Fruit fly (Drosophila melanogaster): ENCODE measurements around the gene Ttc1.

Ttc1 gene

DNA sequence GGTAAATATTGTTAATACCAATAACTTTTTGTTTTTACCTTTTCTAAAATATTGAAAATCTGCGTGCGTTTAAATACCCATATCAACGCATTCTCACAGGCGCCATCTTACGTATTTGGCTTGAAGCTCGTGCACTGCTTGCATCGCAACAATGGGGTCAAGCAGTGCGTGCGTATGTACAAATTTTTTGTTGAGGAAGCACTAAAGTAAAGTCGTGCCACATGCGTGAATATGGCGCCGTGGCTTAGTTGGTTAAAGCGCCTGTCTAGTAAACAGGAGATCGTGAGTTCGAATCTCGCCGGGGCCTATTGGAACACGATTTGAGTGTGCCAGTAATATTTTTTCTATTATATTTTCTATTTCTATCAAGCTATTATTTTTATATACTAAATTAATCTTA is 11.1 kb downstream of the Ttc1 start (continued):
- TF ChIP-seq nom (GFP tag; optimal IDR thresholded peaks at IDR 0.05) (no peak), cato (GFP tag; optimal IDR thresholded peaks at IDR 0.05; ENCODE audit: borderline replicate concordance) (no peak), Ptx1 (GFP tag; IDR thresholded peaks at IDR 0.05) (peak; percentile 39; the same call in 1 of the 2 replicates), tap (tag; optimal IDR thresholded peaks at IDR 0.05) (peak; percentile 43), CG1647 (GFP tag; optimal IDR thresholded peaks at IDR 0.05) (peak; percentile 21), CG10654 (GFP tag; optimal IDR thresholded peaks at IDR 0.05) (peak; percentile 23), NK7.1 (GFP tag; optimal IDR thresholded peaks at IDR 0.05) (peak; percentile 31), gro (GFP tag; optimal IDR thresholded peaks at IDR 0.05) (peak; percentile 71), sqz (GFP tag; optimal IDR thresholded peaks at IDR 0.05) (peak; percentile 19), CG4282 (GFP tag; optimal IDR thresholded peaks at IDR 0.05) (peak; percentile 56), CG34376 (GFP tag; optimal IDR thresholded peaks at IDR 0.05) (no peak), ind (GFP tag; optimal IDR thresholded peaks at IDR 0.05) (peak; percentile 11), CG15479 (GFP tag; optimal IDR thresholded peaks at IDR 0.05) (no peak), maf-S (GFP tag; optimal IDR thresholded peaks at IDR 0.05) (peak; percentile 44), Med (GFP tag) (peak; percentile 95), CG7745 (tag; optimal IDR thresholded peaks at IDR 0.05) (no peak), Bgb (GFP tag; IDR thresholded peaks at IDR 0.05; ENCODE audit: partially characterized antibody) (peak; percentile 80), ewg (GFP tag; optimal IDR thresholded peaks at IDR 0.05) (peak; percentile 11), NFAT (GFP tag; IDR thresholded peaks at IDR 0.05) (peak; percentile 82), Sox100B (GFP tag; optimal IDR thresholded peaks at IDR 0.05) (no peak), shn (GFP tag; optimal IDR thresholded peaks at IDR 0.05) (peak; percentile 4), CG9727 (GFP tag; optimal IDR thresholded peaks at IDR 0.05) (no peak), Myb (GFP tag; optimal IDR thresholded peaks at IDR 0.05) (peak; percentile 49), sima (GFP tag; optimal IDR thresholded peaks at IDR 0.05) (no peak), vvl (GFP tag; IDR thresholded peaks at IDR 0.05) (peak; percentile 76), CG4854 (GFP tag; optimal IDR thresholded peaks at IDR 0.05) (peak; percentile 20), CG32772 (GFP tag; IDR thresholded peaks at IDR 0.05) (0 out of 2 replicates have a peak, but pooled peaks have one; percentile 28), sug (tag; optimal IDR thresholded peaks at IDR 0.05) (no peak), h (optimal IDR thresholded peaks at IDR 0.05) (no peak), ato (GFP tag; IDR thresholded peaks at IDR 0.05; ENCODE audit: partially characterized antibody) (peak; percentile 65), pb (GFP tag; optimal IDR thresholded peaks at IDR 0.05) (peak; percentile 8), Sin3A (optimal IDR thresholded peaks at IDR 0.05) (no peak), Opbp (GFP tag; IDR thresholded peaks at IDR 0.05; ENCODE audit: partially characterized antibody) (peak; percentile 83), CG2875 (GFP tag; optimal IDR thresholded peaks at IDR 0.05) (peak; percentile 20), p53 (GFP tag; optimal IDR thresholded peaks at IDR 0.05) (peak; percentile 15), CG42726 (GFP tag; IDR thresholded peaks at IDR 0.05; ENCODE audit: partially characterized antibody) (peak; percentile 93), H15 (GFP tag; IDR thresholded peaks at IDR 0.05) (no peak), Asciz (GFP tag; optimal IDR thresholded peaks at IDR 0.05) (no peak), Oli (tag; optimal IDR thresholded peaks at IDR 0.05) (no peak), dysf (GFP tag; IDR thresholded peaks at IDR 0.05) (peak; percentile 18; the same call in 1 of the 3 replicates), CG10274 (GFP tag; optimal IDR thresholded peaks at IDR 0.05) (no peak), vnd (GFP tag; IDR thresholded peaks at IDR 0.05; ENCODE audit: partially characterized antibody) (peak; percentile 45; the same call in 2 of the 3 replicates), CG12219 (GFP tag; optimal IDR thresholded peaks at IDR 0.05) (no peak), Dip2 (GFP tag; IDR thresholded peaks at IDR 0.05) (no peak), HmgD (GFP tag; optimal IDR thresholded peaks at IDR 0.05) (peak; percentile 82), az2 (GFP tag; optimal IDR thresholded peaks at IDR 0.05) (peak; percentile 32), Fer3 (tag; optimal IDR thresholded peaks at IDR 0.05) (no peak), MBD-R2 (GFP tag; IDR thresholded peaks at IDR 0.05) (peak; percentile 38; the same call in 1 of the 2 replicates), CG31441 (GFP tag; IDR thresholded peaks at IDR 0.05) (no peak; the same call in 1 of the 2 replicates), CG12659 (GFP tag; optimal IDR thresholded peaks at IDR 0.05) (no peak), chn (GFP tag; optimal IDR thresholded peaks at IDR 0.05) (no peak)

All from whole organism, embryonic.